Worm (Caenorhabditis elegans): ENCODE measurements around the gene dmd-4.

- TF ChIP-seq nhr-76 (tag; optimal IDR thresholded peaks at IDR 0.05) (no peak), nhr-11 (tag; optimal IDR thresholded peaks at IDR 0.05) (no peak), mml-1 (tag; optimal IDR thresholded peaks at IDR 0.05) (no peak), nhr-23 (tag; optimal IDR thresholded peaks at IDR 0.05) (no peak)
Measured at ce11 chrX:14828766-14829165, 32.9 kb downstream of the dmd-4 start.
